6 fruit fly cellular contexts compared by ENCODE assay signal in genomic region chr3L:15824537-15824936, dm6.
A peak's percentile ranks its signal among the peaks of the same experiment; 100 is the strongest.
TF ChIP-seq lines count a peak whose summit lies in the region.

No protein-coding gene starts in this region.

- TF ChIP-seq CTCF in whole organism, embryonic (GFP tag; optimal IDR thresholded peaks at IDR 0.05; lab: Kevin White, UChicago), result no peak

TF ChIP-seq in whole organism, 6 proteins besides CTCF, POLR2A, EP300 and RAD21:
- TF ChIP-seq EcR (GFP tag; optimal IDR thresholded peaks at IDR 0.05; lab: Kevin White, UChicago) (peak; percentile 49 to 97), psq (optimal IDR thresholded peaks at IDR 0.05; lab: Kevin White, UChicago) (no peak)

TF ChIP-seq in whole organism, adult, 20 proteins besides CTCF, POLR2A, EP300 and RAD21 (continues in another document):
- TF ChIP-seq Crg-1 (GFP tag; optimal IDR thresholded peaks at IDR 0.05; lab: Kevin White, UChicago) (no peak), cic (GFP tag; optimal IDR thresholded peaks at IDR 0.05; lab: Kevin White, UChicago) (peak; percentile 37), toe (GFP tag; optimal IDR thresholded peaks at IDR 0.05; lab: Kevin White, UChicago) (no peak), Mnt (GFP tag; optimal IDR thresholded peaks at IDR 0.05; lab: Kevin White, UChicago) (peak; percentile 20), CG11617 (GFP tag; optimal IDR thresholded peaks at IDR 0.05; lab: Kevin White, UChicago) (no peak), bab1 (GFP tag; optimal IDR thresholded peaks at IDR 0.05; lab: Kevin White, UChicago) (no peak), Hr96 (GFP tag; optimal IDR thresholded peaks at IDR 0.05; lab: Kevin White, UChicago) (no peak), CG7101 (tag; optimal IDR thresholded peaks at IDR 0.05; lab: Kevin White, UChicago) (no peak), CG12768 (GFP tag; optimal IDR thresholded peaks at IDR 0.05; lab: Kevin White, UChicago) (no peak), pad (GFP tag; optimal IDR thresholded peaks at IDR 0.05; lab: Kevin White, UChicago) (no peak), ovo (GFP tag; optimal IDR thresholded peaks at IDR 0.05; lab: Kevin White, UChicago) (no peak), CG1620 (GFP tag; optimal IDR thresholded peaks at IDR 0.05; lab: Kevin White, UChicago) (no peak), CG33017 (tag; optimal IDR thresholded peaks at IDR 0.05; lab: Kevin White, UChicago) (no peak), CG7045 (GFP tag; optimal IDR thresholded peaks at IDR 0.05; lab: Kevin White, UChicago) (no peak), tj (GFP tag; optimal IDR thresholded peaks at IDR 0.05; lab: Kevin White, UChicago) (peak; percentile 73), CG14711 (tag; optimal IDR thresholded peaks at IDR 0.05; lab: Kevin White, UChicago) (no peak), kay (GFP tag; lab: Kevin White, UChicago; ENCODE audit: borderline replicate concordance) (no peak), cnc (optimal IDR thresholded peaks at IDR 0.05; lab: Kevin White, UChicago) (peak; percentile 41 to 90), CG5204 (GFP tag; optimal IDR thresholded peaks at IDR 0.05; lab: Kevin White, UChicago) (no peak)

TF ChIP-seq in whole organism, embryonic, 481 proteins besides CTCF, POLR2A, EP300 and RAD21 (continues in another document):
- peak; percentile 15 for TF ChIP-seq Med (GFP tag; lab: Kevin White, UChicago)
- TF ChIP-seq zen2 (GFP tag; IDR thresholded peaks at IDR 0.05; lab: Robert Waterston, UW; ENCODE audit: partially characterized antibody), result no peak
- no peak for TF ChIP-seq CG7372 (GFP tag; IDR thresholded peaks at IDR 0.05; lab: Robert Waterston, UW)
- peak; percentile 39 for TF ChIP-seq ftz-f1 (GFP tag; optimal IDR thresholded peaks at IDR 0.05; lab: Kevin White, UChicago)
- TF ChIP-seq CG17328 (GFP tag; IDR thresholded peaks at IDR 0.05; lab: Robert Waterston, UW), result 0 out of 2 replicates have a peak, but pooled peaks have one; percentile 4
- TF ChIP-seq HmgZ (tag; optimal IDR thresholded peaks at IDR 0.05; lab: Kevin White, UChicago), result peak; percentile 17
- 0 out of 4 replicates have a peak, but pooled peaks have one; percentile 80 for TF ChIP-seq chinmo (GFP tag; IDR thresholded peaks at IDR 0.05; lab: Robert Waterston, UW; ENCODE audit: partially characterized antibody)
- no peak for TF ChIP-seq Myb (GFP tag; optimal IDR thresholded peaks at IDR 0.05; lab: Kevin White, UChicago)
- TF ChIP-seq CG7556 (GFP tag; optimal IDR thresholded peaks at IDR 0.05; lab: Kevin White, UChicago), result no peak
- peak; percentile 12; the same call in 1 of the 2 replicates for TF ChIP-seq CkIIα-i1 (GFP tag; IDR thresholded peaks at IDR 0.05; lab: Robert Waterston, UW)
- 0 out of 3 replicates have a peak, but pooled peaks have one; percentile 25 for TF ChIP-seq ken (GFP tag; IDR thresholded peaks at IDR 0.05; lab: Robert Waterston, UW)
- peak; percentile 24 for TF ChIP-seq sens (GFP tag; lab: Kevin White, UChicago)
- no peak for TF ChIP-seq ewg (GFP tag; optimal IDR thresholded peaks at IDR 0.05; lab: Kevin White, UChicago)
- no peak for TF ChIP-seq CG15514 (GFP tag; optimal IDR thresholded peaks at IDR 0.05; lab: Kevin White, UChicago)
- peak; percentile 59 for TF ChIP-seq ci (GFP tag; IDR thresholded peaks at IDR 0.05; lab: Robert Waterston, UW)
- no peak for TF ChIP-seq Oli (tag; optimal IDR thresholded peaks at IDR 0.05; lab: Kevin White, UChicago)
- TF ChIP-seq twi (tag; optimal IDR thresholded peaks at IDR 0.05; lab: Kevin White, UChicago), result peak; percentile 56

TF ChIP-seq in whole organism, prepupa, 60 proteins besides CTCF, POLR2A, EP300 and RAD21 (continues in another document):
- TF ChIP-seq spab (GFP tag; optimal IDR thresholded peaks at IDR 0.05; lab: Kevin White, UChicago) (no peak), CG8119 (GFP tag; IDR thresholded peaks at IDR 0.05; lab: Robert Waterston, UW) (peak; percentile 38; the same call in 1 of the 3 replicates), CG6163 (GFP tag; IDR thresholded peaks at IDR 0.05; lab: Robert Waterston, UW) (peak; percentile 54; the same call in 2 of the 3 replicates), Sox102F (GFP tag; optimal IDR thresholded peaks at IDR 0.05; lab: Kevin White, UChicago) (no peak), salr (GFP tag; optimal IDR thresholded peaks at IDR 0.05; lab: Kevin White, UChicago) (peak in 1 of 2 experiments; percentile 6), vri (GFP tag; optimal IDR thresholded peaks at IDR 0.05; lab: Kevin White, UChicago) (peak; percentile 56), CG32006 (GFP tag; optimal IDR thresholded peaks at IDR 0.05; lab: Kevin White, UChicago) (peak; percentile 24), CG4318 (GFP tag; optimal IDR thresholded peaks at IDR 0.05; lab: Kevin White, UChicago) (no peak), Lpt (GFP tag; optimal IDR thresholded peaks at IDR 0.05; lab: Kevin White, UChicago) (peak; percentile 68), CG6276 (GFP tag; optimal IDR thresholded peaks at IDR 0.05; lab: Kevin White, UChicago) (peak; percentile 16), CG15336 (GFP tag; IDR thresholded peaks at IDR 0.05; lab: Robert Waterston, UW) (peak; percentile 40; the same call in 1 of the 2 replicates), Eip75B (GFP tag; optimal IDR thresholded peaks at IDR 0.05; lab: Kevin White, UChicago) (peak; percentile 23), ss (GFP tag; optimal IDR thresholded peaks at IDR 0.05; lab: Kevin White, UChicago) (peak in 1 of 2 experiments; percentile 0), net (GFP tag; optimal IDR thresholded peaks at IDR 0.05; lab: Kevin White, UChicago) (peak; percentile 18), dsx (GFP tag; optimal IDR thresholded peaks at IDR 0.05; lab: Kevin White, UChicago; ENCODE audit: poor library complexity, severe bottlenecking) (no peak), eg (GFP tag; IDR thresholded peaks at IDR 0.05; lab: Robert Waterston, UW) (peak; percentile 59; the same call in 1 of the 3 replicates), pdm3 (GFP tag; optimal IDR thresholded peaks at IDR 0.05; lab: Kevin White, UChicago) (no peak)

TF ChIP-seq in whole organism, pupa, 21 proteins besides CTCF, POLR2A, EP300 and RAD21:
- TF ChIP-seq CG14655 (GFP tag; optimal IDR thresholded peaks at IDR 0.05; lab: Kevin White, UChicago) (peak; percentile 35), fd96Ca (GFP tag; IDR thresholded peaks at IDR 0.05; lab: Robert Waterston, UW) (peak; percentile 50; the same call in 2 of the 3 replicates), CG12605 (GFP tag; IDR thresholded peaks at IDR 0.05; lab: Robert Waterston, UW) (peak; percentile 52; the same call in 1 of the 2 replicates), Snoo (tag; optimal IDR thresholded peaks at IDR 0.05; lab: Kevin White, UChicago) (no peak), CG17806 (tag; optimal IDR thresholded peaks at IDR 0.05; lab: Kevin White, UChicago) (no peak), CG8301 (tag; optimal IDR thresholded peaks at IDR 0.05; lab: Kevin White, UChicago) (peak; percentile 13), Ets98B (GFP tag; IDR thresholded peaks at IDR 0.05; lab: Robert Waterston, UW) (peak; percentile 70), Pif1A (GFP tag; optimal IDR thresholded peaks at IDR 0.05; lab: Kevin White, UChicago) (no peak), CG4496 (GFP tag; IDR thresholded peaks at IDR 0.05; lab: Robert Waterston, UW) (peak; percentile 85), rn (GFP tag; IDR thresholded peaks at IDR 0.05; lab: Robert Waterston, UW) (no peak), CG34367 (tag; optimal IDR thresholded peaks at IDR 0.05; lab: Kevin White, UChicago) (no peak), CG13204 (GFP tag; optimal IDR thresholded peaks at IDR 0.05; lab: Kevin White, UChicago) (no peak), EcR (GFP tag; optimal IDR thresholded peaks at IDR 0.05; lab: Kevin White, UChicago) (peak; percentile 98), Pif1B (GFP tag; optimal IDR thresholded peaks at IDR 0.05; lab: Kevin White, UChicago) (no peak), gl (tag; optimal IDR thresholded peaks at IDR 0.05; lab: Kevin White, UChicago) (no peak), CG32121 (GFP tag; IDR thresholded peaks at IDR 0.05; lab: Robert Waterston, UW) (peak; percentile 77), CG9948 (tag; optimal IDR thresholded peaks at IDR 0.05; lab: Kevin White, UChicago) (no peak), CG10348 (GFP tag; IDR thresholded peaks at IDR 0.05; lab: Robert Waterston, UW) (no peak), CG15710 (tag; optimal IDR thresholded peaks at IDR 0.05; lab: Kevin White, UChicago) (no peak), CG8159 (tag; optimal IDR thresholded peaks at IDR 0.05; lab: Kevin White, UChicago) (no peak), D1 (tag; optimal IDR thresholded peaks at IDR 0.05; lab: Kevin White, UChicago) (no peak)
TF ChIP-seq in whole organism, pupa: peak in this region for 8.

TF ChIP-seq in whole organism, wandering third instar larva, 38 proteins besides CTCF, POLR2A, EP300 and RAD21:
- TF ChIP-seq woc (GFP tag; optimal IDR thresholded peaks at IDR 0.05; lab: Kevin White, UChicago) (no peak), Rel (GFP tag; optimal IDR thresholded peaks at IDR 0.05; lab: Kevin White, UChicago) (no peak), Rel (tag; optimal IDR thresholded peaks at IDR 0.05; lab: Kevin White, UChicago) (peak; percentile 13)
